Worm (Caenorhabditis elegans) whole organism, L4 larva: ENCODE data around the gene C01G12.16.

Source experiments
- ZK337.2 ChIP-seq: fragments of 200-800 bp; sonication (Bioruptor generic); IDR thresholded peaks from 2 replicates; pipeline ENCODE4 v1.3.6; 2022; ENCODE audit warnings: missing genetic modification reagents, missing genetic modification characterization, missing compliant biosample characterization
- ZK546.5 ChIP-seq, 2 experiments: sonication (generic microtip); optimal IDR thresholded peaks; 2 replicates each; lab custom pipeline; 2017; ENCODE audit warnings: missing biosample characterization in 2 of 2, missing genetic modification characterization in 2 of 2
- aha-1 ChIP-seq: fragments of 150-350 bp; peaks from one replicate; lab custom pipeline; 2014; ENCODE audit warnings: missing biosample characterization, missing genetic modification characterization
- arid-1 ChIP-seq: fragments of 200-800 bp; sonication (Bioruptor generic); conservative IDR thresholded peaks from 2 replicates; pipeline ENCODE4 v1.3.6; 2022; ENCODE audit warnings: missing genetic modification reagents, missing genetic modification characterization, missing compliant biosample characterization
- ceh-28 ChIP-seq: fragments of 150-350 bp; optimal IDR thresholded peaks from 2 replicates; lab custom pipeline; 2014; ENCODE audit warnings: missing biosample characterization, missing genetic modification reagents, missing genetic modification characterization
- ceh-44 ChIP-seq: fragments of 200-800 bp; sonication (Bioruptor generic); IDR thresholded peaks from 2 replicates; pipeline ENCODE4 v1.3.6; 2022; ENCODE audit warnings: missing genetic modification reagents, missing genetic modification characterization, missing compliant biosample characterization
- ceh-62 ChIP-seq: sonication (generic microtip); optimal IDR thresholded peaks from 2 replicates; lab custom pipeline; 2017; ENCODE audit warnings: missing biosample characterization, missing genetic modification characterization
- cey-2 ChIP-seq: sonication (generic microtip); optimal IDR thresholded peaks from 3 replicates; lab custom pipeline; 2017; ENCODE audit warnings: missing genetic modification characterization, mild to moderate bottlenecking, missing compliant biosample characterization, antibody characterized with exemption, borderline replicate concordance; ENCODE audit not compliant: insufficient read depth
- dmd-8 ChIP-seq: fragments of 200-800 bp; sonication (Bioruptor generic); IDR thresholded peaks from 2 replicates; pipeline ENCODE4 v1.3.6; 2022; ENCODE audit warnings: missing genetic modification characterization, missing compliant biosample characterization
- dpl-1 ChIP-seq: fragments of 150-350 bp; optimal IDR thresholded peaks from 2 replicates; lab custom pipeline; 2014; ENCODE audit warnings: missing biosample characterization, missing genetic modification reagents, missing genetic modification characterization
- duxl-1 ChIP-seq: sonication (generic microtip); optimal IDR thresholded peaks from 2 replicates; lab custom pipeline; 2016; ENCODE audit warnings: mild to moderate bottlenecking, missing genetic modification characterization, moderate library complexity, missing compliant biosample characterization; ENCODE audit not compliant: poor library complexity
- dve-1 ChIP-seq: sonication (generic microtip); optimal IDR thresholded peaks from 2 replicates; lab custom pipeline; 2017; ENCODE audit warnings: antibody characterized with exemption, mild to moderate bottlenecking, missing genetic modification characterization, missing compliant biosample characterization; ENCODE audit not compliant: insufficient read depth
- egl-27 ChIP-seq: sonication (generic microtip); optimal IDR thresholded peaks from 3 replicates; lab custom pipeline; 2017; ENCODE audit warnings: missing biosample characterization, missing genetic modification reagents, missing genetic modification characterization
- fos-1 ChIP-seq: fragments of 150-350 bp; optimal IDR thresholded peaks from 2 replicates; lab custom pipeline; 2014; ENCODE audit warnings: missing biosample characterization, missing genetic modification characterization
- gei-8 ChIP-seq: fragments of 200-800 bp; sonication (Bioruptor generic); optimal IDR thresholded peaks from 2 replicates; lab custom pipeline; 2018; ENCODE audit warnings: mild to moderate bottlenecking, missing genetic modification characterization, missing compliant biosample characterization
- hlh-11 ChIP-seq: fragments of 200-800 bp; sonication (Bioruptor generic); optimal IDR thresholded peaks from 2 replicates; lab custom pipeline; 2018; ENCODE audit warnings: mild to moderate bottlenecking, missing genetic modification characterization, missing compliant biosample characterization
- hlh-30 ChIP-seq: sonication (generic microtip); optimal IDR thresholded peaks from 2 replicates; lab custom pipeline; 2017; ENCODE audit warnings: antibody characterized with exemption, mild to moderate bottlenecking, missing genetic modification characterization, missing compliant biosample characterization; ENCODE audit not compliant: insufficient read depth
- jun-1 ChIP-seq: fragments of 150-350 bp; optimal IDR thresholded peaks from 2 replicates; lab custom pipeline; 2014; ENCODE audit warnings: missing biosample characterization, missing genetic modification reagents, missing genetic modification characterization
- lin-29 ChIP-seq: fragments of 200-800 bp; sonication (Bioruptor generic); IDR thresholded peaks from 2 replicates; pipeline ENCODE4 v1.3.6; 2022; ENCODE audit warnings: missing genetic modification reagents, missing genetic modification characterization, missing compliant biosample characterization
- lin-39 ChIP-seq: fragments of 150-350 bp; optimal IDR thresholded peaks from 2 replicates; lab custom pipeline; 2014; ENCODE audit warnings: missing biosample characterization, missing genetic modification reagents, missing genetic modification characterization
- lsy-2 ChIP-seq, 2 experiments: fragments of 150-350 bp in 1 of 2; sonication (generic microtip) in 1 of 2; optimal IDR thresholded peaks; 2 replicates each; lab custom pipeline; 2014 to 2017; ENCODE audit warnings: missing biosample characterization in 2 of 2, missing genetic modification characterization in 2 of 2
- mep-1 ChIP-seq: fragments of 150-350 bp; sonication (generic microtip); optimal IDR thresholded peaks from 3 replicates; lab custom pipeline; 2014; ENCODE audit warnings: missing biosample characterization, missing genetic modification characterization
- nhr-102 ChIP-seq: sonication (generic microtip); optimal IDR thresholded peaks from 2 replicates; lab custom pipeline; 2016; ENCODE audit warnings: mild to moderate bottlenecking, missing genetic modification characterization, moderate library complexity, missing compliant biosample characterization
- nhr-25 ChIP-seq: sonication (generic microtip); optimal IDR thresholded peaks from 2 replicates; lab custom pipeline; 2017; ENCODE audit warnings: missing genetic modification characterization, mild to moderate bottlenecking, missing compliant biosample characterization, antibody characterized with exemption, moderate library complexity, borderline replicate concordance; ENCODE audit not compliant: insufficient read depth
- nhr-41 ChIP-seq: fragments of 200-800 bp; sonication (Bioruptor generic); IDR thresholded peaks from 2 replicates; pipeline ENCODE4 v1.3.6; 2022; ENCODE audit warnings: missing genetic modification reagents, missing genetic modification characterization, missing compliant biosample characterization
- nhr-42 ChIP-seq: fragments of 200-800 bp; sonication (Bioruptor generic); IDR thresholded peaks from 2 replicates; pipeline ENCODE4 v1.3.6; 2022; ENCODE audit warnings: missing genetic modification characterization, missing compliant biosample characterization
- nhr-6 ChIP-seq: fragments of 150-350 bp; optimal IDR thresholded peaks from 2 replicates; lab custom pipeline; 2014; ENCODE audit warnings: missing biosample characterization, missing genetic modification characterization
- nhr-76 ChIP-seq: fragments of 150-350 bp; optimal IDR thresholded peaks from 2 replicates; lab custom pipeline; 2014; ENCODE audit warnings: missing biosample characterization, missing genetic modification characterization
- nhr-77 ChIP-seq: fragments of 150-350 bp; optimal IDR thresholded peaks from 2 replicates; lab custom pipeline; 2014; ENCODE audit warnings: missing biosample characterization, missing genetic modification characterization
- pha-4 ChIP-seq, 2 experiments: fragments of 150-350 bp in 1 of 2; fragments of 200-800 bp in 1 of 2; sonication (Bioruptor generic) in 1 of 2; IDR thresholded peaks in 1 of 2; optimal IDR thresholded peaks in 1 of 2; 2 replicates each; pipeline versions ENCODE4 v1.3.6 to Lab custom; 2014 to 2022; ENCODE audit warnings: missing genetic modification characterization in 2 of 2, missing genetic modification reagents in 2 of 2, missing biosample characterization in 1 of 2, missing compliant biosample characterization in 1 of 2
- set-16 ChIP-seq: fragments of 200-800 bp; sonication (Bioruptor generic); IDR thresholded peaks from 2 replicates; pipeline ENCODE4 v1.3.6; 2022; ENCODE audit warnings: missing genetic modification reagents, missing genetic modification characterization, missing compliant biosample characterization
- tra-1 ChIP-seq: fragments of 200-800 bp; sonication (Bioruptor generic); IDR thresholded peaks from 2 replicates; pipeline ENCODE4 v1.3.6; 2022; ENCODE audit warnings: missing genetic modification reagents, missing genetic modification characterization, missing compliant biosample characterization
- zfp-2 ChIP-seq: sonication (generic microtip); optimal IDR thresholded peaks from 2 replicates; lab custom pipeline; 2016; ENCODE audit warnings: mild to moderate bottlenecking, missing genetic modification characterization, missing compliant biosample characterization
- zfp-3 ChIP-seq: fragments of 200-800 bp; sonication (Bioruptor generic); conservative IDR thresholded peaks from 2 replicates; pipeline ENCODE4 v1.3.6; 2022; ENCODE audit warnings: missing genetic modification reagents, missing genetic modification characterization, missing compliant biosample characterization
- zip-11 ChIP-seq: fragments of 200-800 bp; sonication (Bioruptor generic); IDR thresholded peaks from 2 replicates; pipeline ENCODE4 v1.3.6; 2022; ENCODE audit warnings: missing genetic modification characterization, missing compliant biosample characterization
- ztf-11 ChIP-seq: fragments of 150-350 bp; optimal IDR thresholded peaks from 2 replicates; lab custom pipeline; 2014; ENCODE audit warnings: missing biosample characterization, missing genetic modification characterization

Gene C01G12.16

DNA sequence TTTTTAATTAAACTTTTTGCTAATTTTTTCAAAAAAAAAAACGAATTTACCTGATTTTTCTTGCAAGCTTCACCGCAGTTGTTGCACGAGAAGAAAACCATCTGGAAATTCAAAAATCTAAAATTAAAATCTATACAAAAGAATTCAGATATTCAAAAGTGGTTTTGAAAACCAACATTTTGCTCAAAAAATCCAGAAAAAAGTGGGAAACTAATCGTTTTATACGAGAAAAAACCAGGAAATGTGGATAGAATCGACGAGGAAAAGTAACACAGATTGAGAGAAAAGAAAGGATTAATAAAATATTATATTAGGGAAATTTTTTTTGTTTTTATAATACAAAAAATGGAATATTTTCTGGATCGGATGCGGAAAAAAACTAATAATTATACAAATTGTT lies 3.0 kb downstream of the C01G12.16 start, which contains the start of gene C16C10.8:
C16C10.8 (minus strand) TSS at position 101 of the 400 bp plus-strand sequence.
- TF ChIP-seq nhr-102 (tag; lab: Kevin White, UChicago) (no peak), nhr-41 (GFP tag; lab: Robert Waterston, UW) (no peak), gei-8 (GFP tag; lab: Kevin White, UChicago) (no peak), arid-1 (GFP tag; lab: Robert Waterston, UW) (no peak), lin-39 (tag; lab: Kevin White, UChicago) (no peak), zfp-3 (GFP tag; lab: Robert Waterston, UW) (no peak), nhr-42 (GFP tag; lab: Robert Waterston, UW) (no peak), jun-1 (no peak), hlh-11 (no peak), dmd-8 (GFP tag; lab: Robert Waterston, UW) (no peak), egl-27 (tag; lab: Kevin White, UChicago) (no peak), ceh-62 (tag; lab: Kevin White, UChicago) (no peak), mep-1 (tag; lab: Kevin White, UChicago) (no peak), ceh-28 (tag; lab: Kevin White, UChicago) (no peak), aha-1 (no peak), nhr-77 (tag; lab: Kevin White, UChicago) (no peak), ceh-44 (GFP tag; lab: Robert Waterston, UW) (no peak)
- TF ChIP-seq, all 104 proteins: peak for 0

DNA sequence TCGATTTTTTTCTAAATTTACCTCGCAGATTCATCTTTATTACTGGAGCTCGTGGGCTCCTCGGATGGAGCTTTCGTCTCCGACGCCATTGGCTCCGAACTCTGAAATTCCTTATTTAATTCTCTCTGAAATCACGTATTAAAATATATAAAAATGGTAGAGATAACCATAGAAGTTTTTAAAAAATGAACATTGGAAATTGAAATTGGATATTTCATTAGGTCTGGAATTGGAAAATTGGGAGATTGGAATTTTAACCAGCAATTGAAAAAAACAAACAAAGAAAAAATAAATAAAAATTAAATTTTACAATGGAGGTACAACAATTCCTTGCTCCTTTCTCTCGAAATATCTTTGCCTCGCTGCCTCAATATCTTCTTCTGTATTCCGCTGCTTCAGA lies 5.7 kb downstream of the C01G12.16 start, which contains the start of gene rnf-5:
rnf-5 (minus strand) TSS at position 101 of the 400 bp plus-strand sequence.
- no peak for TF ChIP-seq lin-29
- no peak for TF ChIP-seq pha-4 (GFP tag; IDR thresholded peaks at IDR 0.05; lab: Robert Waterston, UW)
- TF ChIP-seq pha-4 (tag; optimal IDR thresholded peaks at IDR 0.05; lab: Kevin White, UChicago), result no peak
- TF ChIP-seq tra-1 (GFP tag; lab: Robert Waterston, UW), result no peak
- TF ChIP-seq nhr-25, result no peak
- TF ChIP-seq fos-1 (tag; lab: Kevin White, UChicago), result no peak
- TF ChIP-seq mep-1 (tag; lab: Kevin White, UChicago), result no peak
- no peak for TF ChIP-seq cey-2 (tag; lab: Kevin White, UChicago)
- TF ChIP-seq set-16, result no peak
- TF ChIP-seq nhr-42 (GFP tag; lab: Robert Waterston, UW), result no peak
- TF ChIP-seq duxl-1 (tag; lab: Kevin White, UChicago), result no peak
- TF ChIP-seq lsy-2 (tag; optimal IDR thresholded peaks at IDR 0.05; lab: Kevin White, UChicago), result no peak
- no peak for TF ChIP-seq zip-11 (GFP tag; lab: Robert Waterston, UW)
- no peak for TF ChIP-seq lin-39 (tag; lab: Kevin White, UChicago)
- no peak for TF ChIP-seq ztf-11 (tag; lab: Kevin White, UChicago)
- no peak for TF ChIP-seq nhr-76
- no peak for TF ChIP-seq hlh-30 (tag; lab: Kevin White, UChicago)
- no peak for TF ChIP-seq ZK337.2
- no peak for TF ChIP-seq ZK546.5 (tag; optimal IDR thresholded peaks at IDR 0.05; lab: Kevin White, UChicago)
- no peak for TF ChIP-seq nhr-41 (GFP tag; lab: Robert Waterston, UW)
- no peak for TF ChIP-seq zfp-2

DNA sequence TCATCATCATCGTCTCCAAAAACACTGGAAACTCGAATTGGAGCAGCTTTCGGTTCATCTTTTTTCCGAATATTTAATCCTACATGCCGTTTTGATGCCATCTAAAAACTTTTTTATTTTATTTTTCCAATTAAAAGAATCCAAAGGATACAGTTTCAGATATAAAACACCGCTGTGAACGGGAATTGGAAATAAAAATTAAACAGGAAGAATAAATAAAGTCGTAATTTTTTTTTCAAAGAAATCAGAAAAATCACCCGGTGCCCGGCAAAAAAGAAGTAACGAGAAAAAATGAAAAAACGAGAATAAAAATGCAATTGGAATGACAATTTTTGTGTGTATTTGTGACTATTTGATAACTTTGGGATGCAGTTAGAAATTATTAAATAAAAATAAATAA lies 7.6 kb downstream of the C01G12.16 start, which contains the start of gene ccdc-55:
ccdc-55 (minus strand) TSS at position 101 of the 400 bp plus-strand sequence.
- TF ChIP-seq fos-1 (tag; lab: Kevin White, UChicago), result no peak
- TF ChIP-seq nhr-41 (GFP tag; lab: Robert Waterston, UW), result no peak
- no peak for TF ChIP-seq zip-11 (GFP tag; lab: Robert Waterston, UW)
- TF ChIP-seq arid-1 (GFP tag; lab: Robert Waterston, UW), result no peak
- no peak for TF ChIP-seq ceh-44 (GFP tag; lab: Robert Waterston, UW)
- no peak for TF ChIP-seq dpl-1
- no peak for TF ChIP-seq nhr-6 (tag; lab: Kevin White, UChicago)
- no peak for TF ChIP-seq dve-1 (tag; lab: Kevin White, UChicago)
- no peak for TF ChIP-seq egl-27 (tag; lab: Kevin White, UChicago)
